Fruit fly (Drosophila melanogaster): ENCODE measurements around the gene sfl.
A peak's percentile ranks its signal among the peaks of the same experiment; 100 is the strongest.

sfl gene

DNA sequence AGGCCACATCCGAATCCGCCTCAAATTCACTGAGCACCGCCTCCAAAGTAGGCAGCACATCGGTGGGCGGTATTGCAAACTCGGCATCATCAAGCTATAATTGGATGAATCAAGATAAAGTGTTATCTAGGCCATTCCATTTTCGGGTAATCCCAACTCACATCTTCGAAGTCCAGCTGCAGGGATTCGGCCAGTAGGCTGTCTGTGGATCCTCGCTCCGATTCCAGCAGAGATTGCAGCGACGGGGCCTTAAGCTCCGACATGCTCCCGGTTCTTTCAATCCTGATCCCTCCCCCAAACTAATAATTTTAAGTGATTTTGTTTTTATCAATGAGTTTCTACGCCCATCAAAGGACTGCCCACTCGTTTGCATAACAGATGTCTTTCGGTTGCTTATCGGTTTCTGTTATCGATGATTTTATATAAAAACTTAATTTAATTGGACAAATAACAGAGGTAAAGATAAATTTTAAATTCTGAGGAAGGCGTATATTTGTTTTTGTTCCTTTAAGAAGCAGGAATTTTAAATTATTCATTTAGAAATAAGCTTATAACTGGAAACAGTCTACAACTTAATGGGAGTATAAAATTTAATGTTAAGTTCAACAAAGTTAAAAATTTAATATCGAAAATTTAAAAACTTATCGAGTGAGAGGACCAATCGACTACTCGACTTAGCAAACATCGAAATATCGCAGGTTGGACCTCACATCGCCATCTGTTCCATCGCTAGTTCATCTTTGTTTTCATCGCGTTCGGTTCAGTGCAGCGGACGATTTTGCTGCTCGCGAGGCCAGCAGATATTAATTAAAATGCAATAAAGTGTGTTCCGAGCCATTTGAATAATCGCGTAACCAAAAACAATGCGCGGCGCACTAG is at the start of gene sfl, which contains the start of gene Vps8 (continued):
- peak; percentile 98 for TF ChIP-seq CG11560 (tag; IDR thresholded peaks at IDR 0.05)
- TF ChIP-seq CG8924 (tag; optimal IDR thresholded peaks at IDR 0.05) = peak; percentile 34
- no peak for TF ChIP-seq CG14441 (GFP tag; IDR thresholded peaks at IDR 0.05)
- TF ChIP-seq her (GFP tag; optimal IDR thresholded peaks at IDR 0.05) = peak; percentile 15
- peak; percentile 38 for TF ChIP-seq nerfin-1 (tag; optimal IDR thresholded peaks at IDR 0.05)
- TF ChIP-seq gcm (GFP tag; optimal IDR thresholded peaks at IDR 0.05) = no peak
- TF ChIP-seq CG15696 (tag; optimal IDR thresholded peaks at IDR 0.05) = peak; percentile 16
- TF ChIP-seq CG1529 (GFP tag; optimal IDR thresholded peaks at IDR 0.05) = no peak
- no peak for TF ChIP-seq Dip2 (GFP tag; IDR thresholded peaks at IDR 0.05)
- no peak for TF ChIP-seq CG17912 (GFP tag; optimal IDR thresholded peaks at IDR 0.05)
- no peak for TF ChIP-seq Six4 (GFP tag; optimal IDR thresholded peaks at IDR 0.05)
- TF ChIP-seq CG9932 (GFP tag; IDR thresholded peaks at IDR 0.05) = peak; percentile 68
- TF ChIP-seq chn (GFP tag; optimal IDR thresholded peaks at IDR 0.05) = peak; percentile 8
- TF ChIP-seq CG33557 (GFP tag; optimal IDR thresholded peaks at IDR 0.05) = peak; percentile 1
- no peak for TF ChIP-seq CG5953 (GFP tag; IDR thresholded peaks at IDR 0.05)
- TF ChIP-seq jing (GFP tag; optimal IDR thresholded peaks at IDR 0.05) = no peak
- TF ChIP-seq CG15073 (GFP tag; optimal IDR thresholded peaks at IDR 0.05) = no peak
- TF ChIP-seq hbn (GFP tag; IDR thresholded peaks at IDR 0.05; ENCODE audit: partially characterized antibody) = peak; percentile 68; the same call in 1 of the 2 replicates
- peak; percentile 27 for TF ChIP-seq CG18262 (tag; optimal IDR thresholded peaks at IDR 0.05)
- TF ChIP-seq Fer3 (tag; optimal IDR thresholded peaks at IDR 0.05) = no peak
- no peak for TF ChIP-seq Neu2 (GFP tag; optimal IDR thresholded peaks at IDR 0.05; ENCODE audit: borderline replicate concordance)
- no peak for TF ChIP-seq CG30431 (GFP tag; optimal IDR thresholded peaks at IDR 0.05)
- TF ChIP-seq CG10565 (GFP tag; optimal IDR thresholded peaks at IDR 0.05) = no peak
- TF ChIP-seq Eip74EF (GFP tag; optimal IDR thresholded peaks at IDR 0.05) = no peak
- TF ChIP-seq cad (GFP tag; optimal IDR thresholded peaks at IDR 0.05) = no peak
- TF ChIP-seq Stat92E (GFP tag; optimal IDR thresholded peaks at IDR 0.05) = no peak
- peak; percentile 4 for TF ChIP-seq CG15601 (tag; optimal IDR thresholded peaks at IDR 0.05)
- TF ChIP-seq grau (tag; optimal IDR thresholded peaks at IDR 0.05) = peak; percentile 33
- peak; percentile 1 for TF ChIP-seq CG18619 (GFP tag; optimal IDR thresholded peaks at IDR 0.05)
- TF ChIP-seq D (optimal IDR thresholded peaks at IDR 0.05) = no peak
- TF ChIP-seq D (GFP tag; optimal IDR thresholded peaks at IDR 0.05) = no peak
- no peak for TF ChIP-seq CG10959 (GFP tag; IDR thresholded peaks at IDR 0.05)
- no peak for TF ChIP-seq CG14014 (GFP tag; IDR thresholded peaks at IDR 0.05)
- no peak for TF ChIP-seq C15 (GFP tag; IDR thresholded peaks at IDR 0.05)
- no peak for TF ChIP-seq CG17186 (GFP tag; optimal IDR thresholded peaks at IDR 0.05)
- TF ChIP-seq hkb (optimal IDR thresholded peaks at IDR 0.05) = no peak
- TF ChIP-seq hkb (GFP tag; IDR thresholded peaks at IDR 0.05) = peak; percentile 33; the same call in 1 of the 2 replicates
- TF ChIP-seq z (GFP tag; IDR thresholded peaks at IDR 0.05) = no peak
- TF ChIP-seq tio (GFP tag; optimal IDR thresholded peaks at IDR 0.05) = no peak
- TF ChIP-seq CG10321 (GFP tag; IDR thresholded peaks at IDR 0.05) = no peak
- no peak for TF ChIP-seq pfk (GFP tag; optimal IDR thresholded peaks at IDR 0.05)
- TF ChIP-seq CG17361 (GFP tag; IDR thresholded peaks at IDR 0.05) = peak; percentile 58; the same call in 2 of the 3 replicates
- no peak for TF ChIP-seq CG4282 (GFP tag; optimal IDR thresholded peaks at IDR 0.05)
- TF ChIP-seq CG2875 (GFP tag; optimal IDR thresholded peaks at IDR 0.05) = no peak
- TF ChIP-seq Aef1 (GFP tag; IDR thresholded peaks at IDR 0.05) = no peak
- no peak for TF ChIP-seq kah (GFP tag; optimal IDR thresholded peaks at IDR 0.05)
- TF ChIP-seq CG12659 (GFP tag; optimal IDR thresholded peaks at IDR 0.05) = peak; percentile 69
- TF ChIP-seq ac (GFP tag; optimal IDR thresholded peaks at IDR 0.05) = no peak
- no peak for TF ChIP-seq CG16815 (GFP tag; optimal IDR thresholded peaks at IDR 0.05)
